Fruit fly (Drosophila melanogaster) whole organism, prepupa: Measurements from ENCODE around the gene Cnx14D.
A peak's percentile ranks its signal among the peaks of the same experiment; 100 is the strongest.

ENCODE experiments used
- CG10631 ChIP-seq: fragments of 200-800 bp; sonication (Bioruptor generic); optimal IDR thresholded peaks from 2 replicates; lab custom pipeline; 2016; ENCODE audit warnings: missing biosample characterization, missing genetic modification characterization
- CG10669 ChIP-seq: fragments of 200-800 bp; sonication (Bioruptor generic); optimal IDR thresholded peaks from 3 replicates; lab custom pipeline; 2018; ENCODE audit warnings: missing biosample characterization, mild to moderate bottlenecking, missing genetic modification characterization, moderate library complexity
- CG11294 ChIP-seq: fragments of 200-800 bp; sonication (Bioruptor generic); IDR thresholded peaks from 2 replicates; pipeline ENCODE4 v1.3.6; 2022; ENCODE audit warnings: missing biosample characterization, missing genetic modification characterization
- CG15336 ChIP-seq: fragments of 200-800 bp; sonication (Bioruptor generic); IDR thresholded peaks from 2 replicates; pipeline ENCODE4 v1.3.6; 2022; ENCODE audit warnings: missing biosample characterization, missing genetic modification characterization
- CG1621 ChIP-seq: fragments of 200-800 bp; sonication (Bioruptor generic); optimal IDR thresholded peaks from 3 replicates; lab custom pipeline; 2018; ENCODE audit warnings: missing biosample characterization, mild to moderate bottlenecking, missing genetic modification characterization
- CG16779 ChIP-seq: fragments of 200-800 bp; sonication (Bioruptor generic); optimal IDR thresholded peaks from 3 replicates; lab custom pipeline; 2017; ENCODE audit warnings: missing biosample characterization, mild to moderate bottlenecking, missing genetic modification characterization
- CG3032 ChIP-seq: fragments of 200-800 bp; optimal IDR thresholded peaks from 2 replicates; lab custom pipeline; 2019; ENCODE audit warnings: missing biosample characterization, mild to moderate bottlenecking, missing genetic modification characterization, moderate library complexity
- CG31627 ChIP-seq: fragments of 200-800 bp; sonication (Bioruptor generic); optimal IDR thresholded peaks from 3 replicates; lab custom pipeline; 2016; ENCODE audit warnings: missing biosample characterization, missing genetic modification characterization
- CG34406 ChIP-seq: fragments of 200-800 bp; sonication (Bioruptor generic); optimal IDR thresholded peaks from 3 replicates; lab custom pipeline; 2016; ENCODE audit warnings: missing biosample characterization, missing genetic modification characterization
- CG3919 ChIP-seq: fragments of 200-800 bp; sonication (Bioruptor generic); optimal IDR thresholded peaks from 3 replicates; lab custom pipeline; 2016; ENCODE audit warnings: missing biosample characterization, missing genetic modification characterization
- CG4318 ChIP-seq: fragments of 200-800 bp; sonication (Bioruptor generic); optimal IDR thresholded peaks from 3 replicates; lab custom pipeline; 2017; ENCODE audit warnings: missing biosample characterization, mild to moderate bottlenecking, missing genetic modification characterization
- CG6163 ChIP-seq: fragments of 200-800 bp; sonication (Bioruptor generic); IDR thresholded peaks from 3 replicates; pipeline ENCODE4 v1.3.6; 2022; ENCODE audit warnings: missing biosample characterization, missing genetic modification characterization
- CG6792 ChIP-seq: fragments of 200-800 bp; sonication (Bioruptor generic); optimal IDR thresholded peaks from 3 replicates; lab custom pipeline; 2016; ENCODE audit warnings: missing biosample characterization, missing genetic modification characterization
- CG8319 ChIP-seq: fragments of 200-800 bp; sonication (Bioruptor generic); optimal IDR thresholded peaks from 3 replicates; lab custom pipeline; 2016; ENCODE audit warnings: missing biosample characterization, missing genetic modification characterization
- CG9139 ChIP-seq: fragments of 200-800 bp; sonication (Bioruptor generic); optimal IDR thresholded peaks from 3 replicates; lab custom pipeline; 2017; ENCODE audit warnings: missing biosample characterization, mild to moderate bottlenecking, missing genetic modification characterization
- Eip75B ChIP-seq: fragments of 200-800 bp; sonication (Bioruptor generic); optimal IDR thresholded peaks from 3 replicates; lab custom pipeline; 2016; ENCODE audit warnings: missing biosample characterization, missing genetic modification characterization
- Eip78C ChIP-seq: fragments of 200-800 bp; sonication (Bioruptor generic); peaks from one replicate; lab custom pipeline; 2016; ENCODE audit warnings: missing biosample characterization, missing genetic modification characterization
- Eip93F ChIP-seq: fragments of 200-800 bp; sonication (Bioruptor generic); optimal IDR thresholded peaks from 2 replicates; lab custom pipeline; 2016; ENCODE audit warnings: missing biosample characterization, mild to moderate bottlenecking, missing genetic modification characterization
- Ets21C ChIP-seq: fragments of 200-800 bp; sonication (Bioruptor generic); optimal IDR thresholded peaks from 3 replicates; lab custom pipeline; 2016; ENCODE audit warnings: missing biosample characterization, missing genetic modification characterization
- Ets96B ChIP-seq: fragments of 200-800 bp; optimal IDR thresholded peaks from 2 replicates; lab custom pipeline; 2019; ENCODE audit warnings: missing biosample characterization, mild to moderate bottlenecking, missing genetic modification characterization, moderate library complexity
- Gug ChIP-seq: fragments of 200-800 bp; sonication (Bioruptor generic); IDR thresholded peaks from 2 replicates; pipeline ENCODE4 v1.3.6; 2022; ENCODE audit warnings: missing biosample characterization, missing genetic modification characterization
- OdsH ChIP-seq: fragments of 200-800 bp; sonication (Bioruptor generic); optimal IDR thresholded peaks from 3 replicates; lab custom pipeline; 2016; ENCODE audit warnings: missing biosample characterization, missing genetic modification characterization
- Smox ChIP-seq: fragments of 200-800 bp; sonication (Bioruptor generic); optimal IDR thresholded peaks from 3 replicates; lab custom pipeline; 2016; ENCODE audit warnings: missing biosample characterization, missing genetic modification characterization
- Sox14 ChIP-seq: fragments of 200-800 bp; sonication (Bioruptor generic); optimal IDR thresholded peaks from 3 replicates; lab custom pipeline; 2016; ENCODE audit warnings: missing biosample characterization, missing genetic modification characterization
- Sox15 ChIP-seq: fragments of 200-800 bp; sonication (Bioruptor generic); optimal IDR thresholded peaks from 3 replicates; lab custom pipeline; 2016; ENCODE audit warnings: missing biosample characterization, missing genetic modification characterization
- achi ChIP-seq: fragments of 200-800 bp; sonication (Bioruptor generic); optimal IDR thresholded peaks from 3 replicates; lab custom pipeline; 2016; ENCODE audit warnings: missing biosample characterization, missing genetic modification characterization
- cyc ChIP-seq: fragments of 200-800 bp; sonication (Bioruptor generic); optimal IDR thresholded peaks from 3 replicates; lab custom pipeline; 2016; ENCODE audit warnings: missing biosample characterization, missing genetic modification characterization
- dac ChIP-seq: fragments of 200-800 bp; sonication (Bioruptor generic); optimal IDR thresholded peaks from 2 replicates; lab custom pipeline; 2017; ENCODE audit warnings: missing biosample characterization, mild to moderate bottlenecking, missing genetic modification characterization
- eg ChIP-seq: fragments of 200-800 bp; sonication (Bioruptor generic); IDR thresholded peaks from 3 replicates; pipeline ENCODE4 v1.3.6; 2022; ENCODE audit warnings: missing biosample characterization, missing genetic modification characterization
- esn ChIP-seq: fragments of 200-800 bp; sonication (Bioruptor generic); optimal IDR thresholded peaks from 2 replicates; lab custom pipeline; 2016; ENCODE audit warnings: missing biosample characterization, mild to moderate bottlenecking, missing genetic modification characterization, moderate library complexity
- fd59A ChIP-seq: fragments of 200-800 bp; sonication (Bioruptor generic); optimal IDR thresholded peaks from 2 replicates; lab custom pipeline; 2017; ENCODE audit warnings: missing biosample characterization, mild to moderate bottlenecking, missing genetic modification characterization, missing genetic modification reagents
- lz ChIP-seq: fragments of 200-800 bp; sonication (Bioruptor generic); optimal IDR thresholded peaks from 3 replicates; lab custom pipeline; 2016; ENCODE audit warnings: missing biosample characterization, missing genetic modification characterization
- net ChIP-seq: fragments of 200-800 bp; sonication (Bioruptor generic); optimal IDR thresholded peaks from 3 replicates; lab custom pipeline; 2016; ENCODE audit warnings: missing biosample characterization, missing genetic modification characterization
- ss ChIP-seq, 2 experiments: fragments of 200-800 bp; sonication (Bioruptor generic); optimal IDR thresholded peaks; 2 replicates in 1 of 2; 3 replicates in 1 of 2; lab custom pipeline; 2017 to 2018; ENCODE audit warnings: mild to moderate bottlenecking in 2 of 2, missing biosample characterization in 2 of 2, missing genetic modification characterization in 2 of 2, moderate library complexity in 1 of 2
- topi ChIP-seq: fragments of 200-800 bp; sonication (Bioruptor generic); optimal IDR thresholded peaks from 3 replicates; lab custom pipeline; 2016; ENCODE audit warnings: missing biosample characterization, missing genetic modification characterization

Cnx14D gene

DNA sequence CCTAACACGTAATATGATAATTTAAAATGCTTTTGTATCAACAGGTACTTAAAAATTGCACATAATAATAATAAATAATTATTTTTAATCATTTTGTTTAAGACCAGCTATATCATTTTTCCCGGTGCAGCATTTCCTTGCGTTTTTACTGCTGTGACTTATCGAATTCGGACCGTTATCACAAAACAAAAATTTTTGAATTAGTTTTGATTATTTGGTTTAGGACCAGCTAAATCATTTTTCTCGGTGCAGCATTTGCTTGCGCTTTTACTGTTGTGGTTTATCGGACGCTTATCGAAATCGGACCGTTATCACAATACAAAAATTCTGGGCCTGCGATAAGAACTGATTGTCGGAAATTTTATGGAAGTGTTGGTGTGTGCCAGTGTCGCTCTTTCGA is 27.4 kb upstream of the Cnx14D start (continued):
- no peak for TF ChIP-seq CG1621 (tag; lab: Kevin White, UChicago)
- peak; percentile 78 for TF ChIP-seq achi (GFP tag; lab: Kevin White, UChicago)
- peak; percentile 75 for TF ChIP-seq cyc
- TF ChIP-seq CG15336 (GFP tag; lab: Robert Waterston, UW) = peak; percentile 83
- peak; percentile 69 for TF ChIP-seq CG4318 (GFP tag; lab: Kevin White, UChicago)
- no peak for TF ChIP-seq CG16779 (tag; lab: Kevin White, UChicago)
- peak; percentile 88 for TF ChIP-seq CG6163 (GFP tag; lab: Robert Waterston, UW)
- TF ChIP-seq esn (GFP tag; lab: Kevin White, UChicago) = peak; percentile 86
- TF ChIP-seq CG9139 (GFP tag; lab: Kevin White, UChicago) = no peak
- TF ChIP-seq topi (GFP tag; lab: Kevin White, UChicago) = peak; percentile 86
- peak; percentile 65 for TF ChIP-seq CG3032 (tag; lab: Kevin White, UChicago)
- peak; percentile 71 for TF ChIP-seq Gug (GFP tag; lab: Robert Waterston, UW)
- peak; percentile 86 for TF ChIP-seq net (GFP tag; lab: Kevin White, UChicago)
- TF ChIP-seq CG31627 (GFP tag; lab: Kevin White, UChicago) = peak; percentile 81
- TF ChIP-seq CG3919 (GFP tag; lab: Kevin White, UChicago) = peak; percentile 88
- TF ChIP-seq eg (GFP tag; lab: Robert Waterston, UW) = peak; percentile 85; the same call in 2 of the 3 replicates
- TF ChIP-seq CG34406 (GFP tag; lab: Kevin White, UChicago) = peak; percentile 84
- TF ChIP-seq CG10631 (GFP tag; lab: Kevin White, UChicago) = peak; percentile 78

- no peak for TF ChIP-seq Sox14 (GFP tag; lab: Kevin White, UChicago)
- no peak for TF ChIP-seq CG8319 (GFP tag; lab: Kevin White, UChicago)
- TF ChIP-seq Ets21C (GFP tag; lab: Kevin White, UChicago) = no peak
- no peak for TF ChIP-seq CG15336 (GFP tag; lab: Robert Waterston, UW)
- no peak for TF ChIP-seq esn (GFP tag; lab: Kevin White, UChicago)
- no peak; the same call in 2 of the 3 replicates for TF ChIP-seq CG6163 (GFP tag; lab: Robert Waterston, UW)
- TF ChIP-seq CG34406 (GFP tag; lab: Kevin White, UChicago) = no peak
- TF ChIP-seq Ets96B (tag; lab: Kevin White, UChicago) = no peak
- no peak for TF ChIP-seq lz (GFP tag; lab: Kevin White, UChicago)
- no peak for TF ChIP-seq Eip93F (GFP tag; lab: Kevin White, UChicago)
- no peak for TF ChIP-seq Eip75B (GFP tag; lab: Kevin White, UChicago)
- no peak for TF ChIP-seq net (GFP tag; lab: Kevin White, UChicago)
- TF ChIP-seq fd59A = no peak
- no peak for TF ChIP-seq CG6792 (GFP tag; lab: Kevin White, UChicago)
- no peak for TF ChIP-seq CG31627 (GFP tag; lab: Kevin White, UChicago)
- TF ChIP-seq OdsH = no peak
- no peak for TF ChIP-seq ss (GFP tag; optimal IDR thresholded peaks at IDR 0.05; lab: Kevin White, UChicago)
- no peak for TF ChIP-seq dac (GFP tag; lab: Kevin White, UChicago)
- TF ChIP-seq CG1621 (tag; lab: Kevin White, UChicago) = no peak
- no peak for TF ChIP-seq CG16779 (tag; lab: Kevin White, UChicago)
Measured at dm6 chrX:16547390-16547789, 22.2 kb upstream of the Cnx14D start, which contains the start of gene CG9902. Gene CG9902 (minus strand): TSS chrX:16547520.

- TF ChIP-seq Sox15 (GFP tag; lab: Kevin White, UChicago) (no peak), CG11294 (GFP tag; lab: Robert Waterston, UW) (no peak), Smox (no peak), CG10669 (GFP tag; lab: Kevin White, UChicago) (no peak), Eip78C (GFP tag; lab: Kevin White, UChicago) (peak; percentile 58), CG16779 (tag; lab: Kevin White, UChicago) (no peak)
Measured at dm6 chrX:16540802-16541346, 15.7 kb upstream of the Cnx14D start, which contains the start of gene CG9903. Gene CG9903 (minus strand): TSS chrX:16540852.
